Worm (Caenorhabditis elegans) whole organism, L4 larva: Measurements from ENCODE around the gene ttr-14.

Experiments
- F26F4.8 ChIP-seq: fragments of 200-800 bp; sonication (Bioruptor generic); conservative IDR thresholded peaks from 2 replicates; pipeline ENCODE4 v1.3.6; 2022; ENCODE audit warnings: missing genetic modification characterization, missing compliant biosample characterization
- F44E2.7 ChIP-seq: fragments of 200-800 bp; sonication (Bioruptor generic); IDR thresholded peaks from 2 replicates; pipeline ENCODE4 v2.1.2; 2022; ENCODE audit warnings: missing genetic modification characterization, missing compliant biosample characterization
- T20F7.1 ChIP-seq: fragments of 200-800 bp; sonication (Bioruptor generic); optimal IDR thresholded peaks from 2 replicates; lab custom pipeline; 2018; ENCODE audit warnings: mild to moderate bottlenecking, missing genetic modification characterization, missing compliant biosample characterization
- Y105C5A.15 ChIP-seq: fragments of 200-800 bp; sonication (Bioruptor generic); IDR thresholded peaks from 2 replicates; pipeline ENCODE4 v1.3.6; 2022; ENCODE audit warnings: missing genetic modification characterization, missing compliant biosample characterization
- ZK546.5 ChIP-seq, 2 experiments: sonication (generic microtip); optimal IDR thresholded peaks; 2 replicates each; lab custom pipeline; 2017; ENCODE audit warnings: missing biosample characterization in 2 of 2, missing genetic modification characterization in 2 of 2
- aha-1 ChIP-seq: fragments of 150-350 bp; peaks from one replicate; lab custom pipeline; 2014; ENCODE audit warnings: missing biosample characterization, missing genetic modification characterization
- daf-16 ChIP-seq, 3 experiments: sonication (generic microtip); optimal IDR thresholded peaks; 2 replicates each; lab custom pipeline; 2016 to 2017; ENCODE audit warnings: missing genetic modification characterization in 3 of 3, missing genetic modification reagents in 3 of 3, mild to moderate bottlenecking in 2 of 3, missing compliant biosample characterization in 2 of 3, missing biosample characterization in 1 of 3, moderate library complexity in 1 of 3
- dmd-6 ChIP-seq: fragments of 200-800 bp; sonication (Bioruptor generic); IDR thresholded peaks from 2 replicates; pipeline ENCODE4 v1.3.6; 2022; ENCODE audit warnings: missing genetic modification reagents, missing genetic modification characterization, missing compliant biosample characterization
- dmd-9 ChIP-seq: fragments of 200-800 bp; sonication (Bioruptor generic); IDR thresholded peaks from 2 replicates; pipeline ENCODE4 v1.3.6; 2022; ENCODE audit warnings: missing genetic modification reagents, missing genetic modification characterization, missing compliant biosample characterization
- dpl-1 ChIP-seq: fragments of 150-350 bp; optimal IDR thresholded peaks from 2 replicates; lab custom pipeline; 2014; ENCODE audit warnings: missing biosample characterization, missing genetic modification reagents, missing genetic modification characterization
- duxl-1 ChIP-seq: sonication (generic microtip); optimal IDR thresholded peaks from 2 replicates; lab custom pipeline; 2016; ENCODE audit warnings: mild to moderate bottlenecking, missing genetic modification characterization, moderate library complexity, missing compliant biosample characterization; ENCODE audit not compliant: poor library complexity
- dve-1 ChIP-seq: sonication (generic microtip); optimal IDR thresholded peaks from 2 replicates; lab custom pipeline; 2017; ENCODE audit warnings: antibody characterized with exemption, mild to moderate bottlenecking, missing genetic modification characterization, missing compliant biosample characterization; ENCODE audit not compliant: insufficient read depth
- egl-43 ChIP-seq: fragments of 200-800 bp; sonication (Bioruptor generic); IDR thresholded peaks from 2 replicates; pipeline ENCODE4 v1.3.6; 2022; ENCODE audit warnings: missing genetic modification reagents, missing genetic modification characterization, missing compliant biosample characterization
- hlh-11 ChIP-seq: fragments of 200-800 bp; sonication (Bioruptor generic); optimal IDR thresholded peaks from 2 replicates; lab custom pipeline; 2018; ENCODE audit warnings: mild to moderate bottlenecking, missing genetic modification characterization, missing compliant biosample characterization
- hlh-30 ChIP-seq: sonication (generic microtip); optimal IDR thresholded peaks from 2 replicates; lab custom pipeline; 2017; ENCODE audit warnings: antibody characterized with exemption, mild to moderate bottlenecking, missing genetic modification characterization, missing compliant biosample characterization; ENCODE audit not compliant: insufficient read depth
- lim-7 ChIP-seq: fragments of 200-800 bp; sonication (Bioruptor generic); IDR thresholded peaks from 2 replicates; pipeline ENCODE4 v1.3.6; 2022; ENCODE audit warnings: missing genetic modification characterization, missing compliant biosample characterization
- lin-15B ChIP-seq: fragments of 150-350 bp; sonication (generic microtip); optimal IDR thresholded peaks from 3 replicates; lab custom pipeline; 2014; ENCODE audit warnings: missing biosample characterization, missing genetic modification characterization
- lin-29 ChIP-seq: fragments of 200-800 bp; sonication (Bioruptor generic); IDR thresholded peaks from 2 replicates; pipeline ENCODE4 v1.3.6; 2022; ENCODE audit warnings: missing genetic modification reagents, missing genetic modification characterization, missing compliant biosample characterization
- mxl-3 ChIP-seq: fragments of 200-800 bp; sonication (Bioruptor generic); optimal IDR thresholded peaks from 2 replicates; lab custom pipeline; 2018; ENCODE audit warnings: mild to moderate bottlenecking, missing genetic modification characterization, missing compliant biosample characterization
- nhr-11 ChIP-seq: fragments of 150-350 bp; optimal IDR thresholded peaks from 2 replicates; lab custom pipeline; 2014; ENCODE audit warnings: missing biosample characterization, missing genetic modification characterization
- nhr-111 ChIP-seq: fragments of 200-800 bp; sonication (Bioruptor generic); optimal IDR thresholded peaks from 2 replicates; lab custom pipeline; 2018; ENCODE audit warnings: mild to moderate bottlenecking, missing genetic modification characterization, missing compliant biosample characterization
- nhr-28 ChIP-seq: fragments of 150-350 bp; optimal IDR thresholded peaks from 2 replicates; lab custom pipeline; 2014; ENCODE audit warnings: missing biosample characterization, missing genetic modification characterization
- nhr-42 ChIP-seq: fragments of 200-800 bp; sonication (Bioruptor generic); IDR thresholded peaks from 2 replicates; pipeline ENCODE4 v1.3.6; 2022; ENCODE audit warnings: missing genetic modification characterization, missing compliant biosample characterization
- nhr-6 ChIP-seq: fragments of 150-350 bp; optimal IDR thresholded peaks from 2 replicates; lab custom pipeline; 2014; ENCODE audit warnings: missing biosample characterization, missing genetic modification characterization
- nhr-76 ChIP-seq: fragments of 150-350 bp; optimal IDR thresholded peaks from 2 replicates; lab custom pipeline; 2014; ENCODE audit warnings: missing biosample characterization, missing genetic modification characterization
- nhr-77 ChIP-seq: fragments of 150-350 bp; optimal IDR thresholded peaks from 2 replicates; lab custom pipeline; 2014; ENCODE audit warnings: missing biosample characterization, missing genetic modification characterization
- php-3 ChIP-seq: fragments of 200-800 bp; sonication (Bioruptor generic); IDR thresholded peaks from 2 replicates; pipeline ENCODE4 v1.3.6; 2022; ENCODE audit warnings: missing genetic modification reagents, missing genetic modification characterization, missing compliant biosample characterization
- pqm-1 ChIP-seq: sonication (generic microtip); optimal IDR thresholded peaks from 2 replicates; lab custom pipeline; 2017; ENCODE audit warnings: missing biosample characterization, missing genetic modification characterization
- rbr-2 ChIP-seq: sonication (generic microtip); optimal IDR thresholded peaks from 2 replicates; lab custom pipeline; 2016; ENCODE audit warnings: missing genotype, missing genetic modification characterization, missing compliant biosample characterization
- set-16 ChIP-seq: fragments of 200-800 bp; sonication (Bioruptor generic); IDR thresholded peaks from 2 replicates; pipeline ENCODE4 v1.3.6; 2022; ENCODE audit warnings: missing genetic modification reagents, missing genetic modification characterization, missing compliant biosample characterization
- skn-1 ChIP-seq: fragments of 150-350 bp; optimal IDR thresholded peaks from 2 replicates; lab custom pipeline; 2014; ENCODE audit warnings: missing biosample characterization, missing genetic modification characterization
- snpc-4 ChIP-seq: fragments of 150-350 bp; optimal IDR thresholded peaks from 2 replicates; lab custom pipeline; 2014; ENCODE audit warnings: missing biosample characterization, missing genetic modification characterization
- spr-1 ChIP-seq: sonication (generic microtip); optimal IDR thresholded peaks from 2 replicates; lab custom pipeline; 2016; ENCODE audit warnings: mild to moderate bottlenecking, missing genetic modification characterization, missing compliant biosample characterization
- tag-97 ChIP-seq: fragments of 200-800 bp; sonication (Bioruptor generic); IDR thresholded peaks from 2 replicates; pipeline ENCODE4 v1.3.6; 2022; ENCODE audit warnings: missing genetic modification characterization, missing compliant biosample characterization
- unc-130 ChIP-seq: sonication (generic microtip); optimal IDR thresholded peaks from 2 replicates; lab custom pipeline; 2016; ENCODE audit warnings: missing genetic modification reagents, missing genetic modification characterization, missing compliant biosample characterization
- unc-39 ChIP-seq: sonication (generic microtip); optimal IDR thresholded peaks from 2 replicates; lab custom pipeline; 2017; ENCODE audit warnings: missing biosample characterization, missing genetic modification characterization
- unc-62 ChIP-seq, 3 experiments: fragments of 150-350 bp in 1 of 3; sonication (generic microtip); optimal IDR thresholded peaks in 2 of 3; peaks in 1 of 3; 1 replicate in 1 of 3; 2 replicates in 2 of 3; lab custom pipeline; 2014 to 2017; ENCODE audit warnings: missing biosample characterization in 3 of 3, missing genetic modification characterization in 3 of 3, missing genetic modification reagents in 3 of 3, missing genotype in 1 of 3
- zag-1 ChIP-seq: fragments of 150-350 bp; optimal IDR thresholded peaks from 2 replicates; lab custom pipeline; 2014; ENCODE audit warnings: missing biosample characterization, missing genetic modification characterization
- zfp-3 ChIP-seq: fragments of 200-800 bp; sonication (Bioruptor generic); conservative IDR thresholded peaks from 2 replicates; pipeline ENCODE4 v1.3.6; 2022; ENCODE audit warnings: missing genetic modification reagents, missing genetic modification characterization, missing compliant biosample characterization

ttr-14 gene

DNA sequence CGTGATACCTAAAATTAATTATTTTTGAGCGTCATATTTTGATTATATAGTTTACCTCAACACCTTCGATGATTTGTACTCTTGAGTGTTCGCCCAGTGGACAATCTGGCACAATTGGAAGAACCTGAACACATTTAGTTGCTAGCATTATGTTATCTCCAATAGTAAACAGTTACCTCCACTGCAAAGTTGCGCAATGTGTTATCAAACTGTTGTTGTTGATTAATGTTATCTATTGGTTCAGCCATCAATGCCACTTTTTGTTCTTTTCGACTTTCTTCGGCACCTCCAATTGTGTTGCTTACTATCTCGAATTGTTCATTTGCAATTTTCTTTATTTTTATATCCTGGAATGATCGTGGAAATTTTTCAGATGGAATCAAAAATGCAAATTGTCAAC, 32.8 kb upstream of the ttr-14 start:
- TF ChIP-seq unc-130 (GFP tag; lab: Kevin White, UChicago) (no peak), unc-62 (GFP tag; optimal IDR thresholded peaks at IDR 0.05 in 1 of 2; lab: Kevin White, UChicago) (peak in 1 of 2 experiments; percentile 14), unc-62 (tag; optimal IDR thresholded peaks at IDR 0.05; lab: Kevin White, UChicago) (no peak)

DNA sequence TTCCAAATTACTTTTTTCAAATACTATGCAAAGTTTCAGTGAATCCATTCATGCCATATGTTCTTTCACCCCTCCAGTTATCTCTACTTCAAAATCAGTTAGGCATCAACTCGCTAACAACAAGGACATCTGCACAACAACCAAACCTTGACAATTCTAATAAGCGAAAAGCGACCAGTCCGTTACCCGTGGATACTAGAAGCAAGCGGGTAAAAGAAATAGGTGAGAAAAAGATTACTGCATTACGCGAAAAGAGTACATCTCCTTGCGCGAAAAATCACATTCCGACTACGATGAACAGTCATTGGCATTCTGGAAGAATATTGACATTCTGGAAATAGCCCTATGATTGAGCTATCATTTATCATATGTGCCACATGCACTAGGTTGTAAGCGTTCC, 31.1 kb upstream of the ttr-14 start:
- TF ChIP-seq rbr-2 (tag; lab: Kevin White, UChicago) (no peak), nhr-77 (tag; lab: Kevin White, UChicago) (peak; percentile 13), snpc-4 (no peak), nhr-42 (GFP tag; lab: Robert Waterston, UW) (peak; percentile 51; the same call in 1 of the 2 replicates), duxl-1 (tag; lab: Kevin White, UChicago) (peak; percentile 54), dmd-6 (GFP tag; lab: Robert Waterston, UW) (0 out of 2 replicates have a peak, but pooled peaks have one; percentile 12), lin-29 (0 out of 2 replicates have a peak, but pooled peaks have one; percentile 27), hlh-11 (tag; lab: Kevin White, UChicago) (peak; percentile 0), nhr-28 (tag; lab: Kevin White, UChicago) (peak; percentile 2)
- TF ChIP-seq, all 104 proteins: peak for 7

DNA sequence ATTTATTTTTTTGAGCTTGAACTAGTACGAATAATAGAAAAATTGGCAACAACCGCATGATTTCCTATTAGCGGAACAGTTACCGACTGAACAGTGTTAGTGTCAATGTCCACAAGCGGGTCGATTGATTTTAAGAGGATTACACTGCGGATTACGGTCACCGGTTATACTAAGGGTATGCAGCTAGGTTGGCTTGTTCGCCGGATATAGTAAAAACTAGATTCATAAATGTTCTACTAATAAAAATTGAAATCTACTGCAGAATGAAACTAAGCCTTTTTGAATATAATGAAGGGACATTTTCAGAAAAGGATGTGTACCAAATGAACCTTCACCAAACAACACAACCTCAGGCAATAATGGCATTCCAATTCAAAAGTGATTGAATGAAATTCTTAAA, 29.7 kb upstream of the ttr-14 start, which contains the start of gene R07A4.4:
TSS of gene R07A4.4 (minus strand) at position 101 of the 400 bp plus-strand sequence.
- TF ChIP-seq set-16 (no peak), dpl-1 (no peak), nhr-11 (tag; lab: Kevin White, UChicago) (no peak), F26F4.8 (no peak), lin-15B (tag; lab: Kevin White, UChicago) (no peak), Y105C5A.15 (GFP tag; lab: Robert Waterston, UW) (no peak), spr-1 (tag; lab: Kevin White, UChicago) (no peak), ZK546.5 (tag; optimal IDR thresholded peaks at IDR 0.05; lab: Kevin White, UChicago) (no peak), lim-7 (no peak), unc-39 (tag; lab: Kevin White, UChicago) (no peak), skn-1 (tag; lab: Kevin White, UChicago) (no peak), dmd-6 (GFP tag; lab: Robert Waterston, UW) (no peak), aha-1 (tag; lab: Kevin White, UChicago) (no peak), zfp-3 (GFP tag; lab: Robert Waterston, UW) (no peak)

DNA sequence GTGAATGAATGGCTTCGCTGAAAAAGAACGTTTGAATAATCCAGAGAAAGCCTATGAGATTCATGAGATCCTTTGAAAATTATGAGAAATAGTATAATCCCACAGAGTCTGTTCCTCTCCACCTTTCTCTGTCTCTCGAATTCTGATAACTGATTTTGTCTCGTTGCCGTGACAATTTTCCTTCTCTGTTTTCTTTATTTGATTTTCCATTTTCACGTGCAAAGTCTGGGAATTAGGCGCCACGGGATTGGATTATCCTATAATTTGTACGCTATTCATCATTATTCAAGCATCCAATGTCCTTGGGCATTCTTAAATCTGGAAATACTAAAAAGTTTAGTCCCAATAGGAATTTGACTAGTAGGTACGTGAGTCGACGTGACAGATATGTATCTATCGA, 28.9 kb upstream of the ttr-14 start:
- peak in 1 of 2 experiments; percentile 50 for TF ChIP-seq unc-62 (GFP tag; optimal IDR thresholded peaks at IDR 0.05 in 1 of 2; lab: Kevin White, UChicago)
- no peak for TF ChIP-seq unc-62 (tag; optimal IDR thresholded peaks at IDR 0.05; lab: Kevin White, UChicago)
- no peak for TF ChIP-seq nhr-76 (tag; lab: Kevin White, UChicago)
- no peak for TF ChIP-seq egl-43 (GFP tag; lab: Robert Waterston, UW)
- TF ChIP-seq dmd-9: no peak

ce11 chrX:10760958-10761357, 26.3 kb upstream of the ttr-14 start:
- TF ChIP-seq dmd-6 (GFP tag; lab: Robert Waterston, UW) (peak; percentile 26; the same call in 1 of the 2 replicates), nhr-42 (GFP tag; lab: Robert Waterston, UW) (no peak), hlh-11 (tag; lab: Kevin White, UChicago) (peak; percentile 6), F44E2.7 (GFP tag; lab: Robert Waterston, UW) (no peak), nhr-6 (tag; lab: Kevin White, UChicago) (no peak), nhr-111 (no peak), nhr-11 (tag; lab: Kevin White, UChicago) (no peak), mxl-3 (GFP tag; lab: Kevin White, UChicago) (peak; percentile 55), daf-16 (GFP tag; optimal IDR thresholded peaks at IDR 0.05; lab: Kevin White, UChicago) (no peak), daf-16 (tag; optimal IDR thresholded peaks at IDR 0.05; lab: Kevin White, UChicago) (peak; percentile 43), pqm-1 (tag; lab: Kevin White, UChicago) (peak; percentile 43), hlh-30 (tag; lab: Kevin White, UChicago) (peak; percentile 42), dve-1 (tag; lab: Kevin White, UChicago) (peak; percentile 66), rbr-2 (tag; lab: Kevin White, UChicago) (no peak), lin-15B (tag; lab: Kevin White, UChicago) (no peak), tag-97 (GFP tag; lab: Robert Waterston, UW) (no peak), zag-1 (tag; lab: Kevin White, UChicago) (no peak), T20F7.1 (GFP tag; lab: Kevin White, UChicago) (no peak), nhr-76 (tag; lab: Kevin White, UChicago) (no peak), php-3 (peak; percentile 64)
